Worm (Caenorhabditis elegans): ENCODE results near the gene ddn-2.

Gene ddn-2

DNA sequence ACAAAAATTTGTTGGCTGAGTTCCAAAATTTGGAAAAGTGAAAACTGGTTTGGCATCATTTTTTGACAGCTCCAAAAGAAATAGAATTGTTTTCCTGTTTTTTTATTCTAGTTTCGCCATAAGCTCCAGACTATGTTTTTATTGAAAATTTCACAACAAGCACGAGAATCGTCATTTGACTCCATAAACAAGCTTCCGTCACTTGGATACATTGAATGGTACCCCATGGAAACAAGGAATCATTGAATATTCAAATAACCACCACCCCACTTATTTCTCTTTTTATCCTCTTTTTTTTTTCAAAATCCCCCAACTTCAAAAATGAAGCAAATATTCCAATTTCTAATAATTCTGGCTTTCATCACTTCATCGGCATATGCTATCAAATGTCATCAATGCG is at the start of gene ddn-2:
TSS of gene ddn-2 (plus strand) at position 301 of the 400 bp plus-strand sequence.
- TF ChIP-seq R02D3.7 (tag; optimal IDR thresholded peaks at IDR 0.05) (no peak), nhr-12 (tag; optimal IDR thresholded peaks at IDR 0.05) (no peak), pha-4 (tag; optimal IDR thresholded peaks at IDR 0.05) (no peak), nhr-43 (tag; optimal IDR thresholded peaks at IDR 0.05; ENCODE audit: poor library complexity, severe bottlenecking) (no peak), nhr-77 (tag; optimal IDR thresholded peaks at IDR 0.05) (no peak)

- TF ChIP-seq tbx-2 (tag; optimal IDR thresholded peaks at IDR 0.05) (no peak), ceh-82 (tag; optimal IDR thresholded peaks at IDR 0.05) (no peak), ceh-16 (tag; optimal IDR thresholded peaks at IDR 0.05) (no peak), elt-2 (tag; optimal IDR thresholded peaks at IDR 0.05) (no peak), pqm-1 (tag; optimal IDR thresholded peaks at IDR 0.05) (no peak), egl-5 (tag; optimal IDR thresholded peaks at IDR 0.05) (no peak), nhr-12 (tag; optimal IDR thresholded peaks at IDR 0.05) (no peak), nhr-25 (tag; optimal IDR thresholded peaks at IDR 0.05) (no peak), mdl-1 (tag; optimal IDR thresholded peaks at IDR 0.05) (no peak), ceh-28 (tag; optimal IDR thresholded peaks at IDR 0.05) (no peak), ztf-11 (tag; optimal IDR thresholded peaks at IDR 0.05) (no peak), nhr-43 (tag; optimal IDR thresholded peaks at IDR 0.05; ENCODE audit: poor library complexity, severe bottlenecking) (no peak), nhr-77 (tag; optimal IDR thresholded peaks at IDR 0.05) (no peak), sea-2 (GFP tag; optimal IDR thresholded peaks at IDR 0.05) (no peak), nhr-237 (tag; optimal IDR thresholded peaks at IDR 0.05) (no peak), R02D3.7 (tag; optimal IDR thresholded peaks at IDR 0.05) (no peak), jun-1 (tag; optimal IDR thresholded peaks at IDR 0.05) (no peak)
These were observed 43.3 kb upstream of the ddn-2 start, which contains the start of gene snf-5 for ce11 chrII:12865604-12866003. snf-5 (minus strand) TSS chrII:12865785.

ce11 chrII:12866079-12866478 is 42.8 kb upstream of the ddn-2 start:
- TF ChIP-seq ztf-4 (tag; optimal IDR thresholded peaks at IDR 0.05) (no peak), ceh-16 (tag; optimal IDR thresholded peaks at IDR 0.05) (no peak), fkh-2 (tag; optimal IDR thresholded peaks at IDR 0.05) (no peak), ama-1 (optimal IDR thresholded peaks at IDR 0.05) (no peak), ceh-9 (tag; optimal IDR thresholded peaks at IDR 0.05) (no peak), ztf-11 (tag; optimal IDR thresholded peaks at IDR 0.05) (no peak)

- TF ChIP-seq pha-4 (tag; optimal IDR thresholded peaks at IDR 0.05) (no peak), nfya-1 (tag; optimal IDR thresholded peaks at IDR 0.05; ENCODE audit: insufficient read depth) (peak; percentile 75), nhr-43 (tag; optimal IDR thresholded peaks at IDR 0.05; ENCODE audit: poor library complexity, severe bottlenecking) (no peak), lsy-12 (tag; optimal IDR thresholded peaks at IDR 0.05) (peak; percentile 35), unc-62 (GFP tag; optimal IDR thresholded peaks at IDR 0.05) (no peak), tbx-2 (tag; optimal IDR thresholded peaks at IDR 0.05) (no peak)
These were observed 30.7 kb upstream of the ddn-2 start, which contains the start of gene gsy-1 for ce11 chrII:12878071-12878668. gsy-1 (minus strand) TSS chrII:12878121.

DNA sequence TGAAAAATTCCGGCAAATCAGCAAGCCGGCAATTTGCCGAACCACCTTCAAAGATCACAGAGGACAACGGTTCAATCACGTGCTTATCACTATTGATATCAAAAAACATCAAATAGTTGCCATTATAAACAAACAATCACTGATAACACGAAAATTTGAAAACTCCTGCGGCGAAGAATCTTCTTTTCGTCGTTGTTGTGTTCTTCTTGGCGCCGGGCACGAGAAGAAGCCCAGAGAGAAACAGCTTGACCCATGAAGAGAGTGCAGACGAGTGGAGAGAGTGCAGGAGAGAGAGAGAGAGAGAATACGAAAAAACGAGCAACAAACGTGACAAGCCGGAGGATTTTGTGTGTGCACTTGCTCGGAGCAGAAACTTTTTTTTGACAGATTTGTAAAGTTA is 30.2 kb upstream of the ddn-2 start:
- no peak for TF ChIP-seq fkh-2 (tag; optimal IDR thresholded peaks at IDR 0.05)
- no peak for TF ChIP-seq ceh-28 (tag; optimal IDR thresholded peaks at IDR 0.05)
- TF ChIP-seq nhr-76 (tag; optimal IDR thresholded peaks at IDR 0.05), result no peak
- peak; percentile 41 for TF ChIP-seq jun-1 (tag; optimal IDR thresholded peaks at IDR 0.05)
- TF ChIP-seq aly-2 (tag; optimal IDR thresholded peaks at IDR 0.05), result no peak
- no peak for TF ChIP-seq nhr-28 (tag; optimal IDR thresholded peaks at IDR 0.05)
- TF ChIP-seq ztf-4 (tag; optimal IDR thresholded peaks at IDR 0.05), result no peak
- no peak for TF ChIP-seq nhr-77 (tag; optimal IDR thresholded peaks at IDR 0.05)
- no peak for TF ChIP-seq elt-1 (tag; optimal IDR thresholded peaks at IDR 0.05)
- TF ChIP-seq nhr-67 (tag; optimal IDR thresholded peaks at IDR 0.05), result no peak
- TF ChIP-seq elt-2 (tag; optimal IDR thresholded peaks at IDR 0.05), result peak; percentile 98
- TF ChIP-seq unc-62 (GFP tag; optimal IDR thresholded peaks at IDR 0.05), result no peak
- no peak for TF ChIP-seq ZK546.5 (tag; optimal IDR thresholded peaks at IDR 0.05)
- no peak for TF ChIP-seq nhr-12 (tag; optimal IDR thresholded peaks at IDR 0.05)
- TF ChIP-seq hmg-11 (tag; optimal IDR thresholded peaks at IDR 0.05), result peak; percentile 12
- no peak for TF ChIP-seq egl-5 (tag; optimal IDR thresholded peaks at IDR 0.05)
- TF ChIP-seq nhr-43 (tag; optimal IDR thresholded peaks at IDR 0.05; ENCODE audit: poor library complexity, severe bottlenecking), result no peak
- no peak for TF ChIP-seq ceh-82 (tag; optimal IDR thresholded peaks at IDR 0.05)
- no peak for TF ChIP-seq tbx-2 (tag; optimal IDR thresholded peaks at IDR 0.05)
- TF ChIP-seq lin-15B (tag; optimal IDR thresholded peaks at IDR 0.05), result no peak
- TF ChIP-seq daf-12 (tag; optimal IDR thresholded peaks at IDR 0.05), result no peak
- no peak for TF ChIP-seq eor-1 (tag; optimal IDR thresholded peaks at IDR 0.05)
- TF ChIP-seq fkh-10 (GFP tag; optimal IDR thresholded peaks at IDR 0.05), result no peak
- TF ChIP-seq elt-3 (tag; optimal IDR thresholded peaks at IDR 0.05), result no peak
- no peak for TF ChIP-seq egl-27 (tag; optimal IDR thresholded peaks at IDR 0.05)
- no peak for TF ChIP-seq unc-39 (tag; optimal IDR thresholded peaks at IDR 0.05)
- peak; percentile 27 for TF ChIP-seq nfya-1 (tag; optimal IDR thresholded peaks at IDR 0.05; ENCODE audit: insufficient read depth)
- TF ChIP-seq nhr-25 (tag; optimal IDR thresholded peaks at IDR 0.05), result no peak
- TF ChIP-seq ama-1 (optimal IDR thresholded peaks at IDR 0.05), result peak; percentile 27
- no peak for TF ChIP-seq mml-1 (tag; optimal IDR thresholded peaks at IDR 0.05)
- no peak for TF ChIP-seq nhr-237 (tag; optimal IDR thresholded peaks at IDR 0.05)
- peak; percentile 38 for TF ChIP-seq mdl-1 (tag; optimal IDR thresholded peaks at IDR 0.05)
- TF ChIP-seq ceh-16 (tag; optimal IDR thresholded peaks at IDR 0.05), result no peak
- no peak for TF ChIP-seq zag-1 (tag; optimal IDR thresholded peaks at IDR 0.05)

Measured in whole organism, L3 larva.